Fruit fly (Drosophila melanogaster) whole organism, embryonic: ENCODE results near the gene CG42541.

Source experiments
- B-H2 ChIP-seq: fragments of 200-800 bp; sonication (Bioruptor generic); optimal IDR thresholded peaks from 2 replicates; lab custom pipeline; 2018; ENCODE audit warnings: missing biosample characterization, mild to moderate bottlenecking, missing genetic modification characterization
- BEAF-32 ChIP-seq: fragments of 200-800 bp; sonication (Bioruptor generic); optimal IDR thresholded peaks from 3 replicates; lab custom pipeline; 2017; ENCODE audit warnings: missing biosample characterization, missing genetic modification characterization, mild to moderate bottlenecking, moderate library complexity, missing genetic modification reagents
- Bteb2 ChIP-seq: fragments of 200-800 bp; sonication (Bioruptor generic); optimal IDR thresholded peaks from 2 replicates; lab custom pipeline; 2016; ENCODE audit warnings: missing biosample characterization, missing genetic modification characterization
- CG13296 ChIP-seq: fragments of 200-800 bp; sonication (Bioruptor generic); optimal IDR thresholded peaks from 3 replicates; lab custom pipeline; 2018; ENCODE audit warnings: missing biosample characterization, mild to moderate bottlenecking, missing genetic modification characterization
- CG13624 ChIP-seq: fragments of 200-800 bp; sonication (Bioruptor generic); optimal IDR thresholded peaks from 2 replicates; lab custom pipeline; 2016; ENCODE audit warnings: missing biosample characterization, missing genetic modification characterization
- CG13894 ChIP-seq: fragments of 200-800 bp; sonication (Bioruptor generic); optimal IDR thresholded peaks from 3 replicates; lab custom pipeline; 2018; ENCODE audit warnings: missing biosample characterization, mild to moderate bottlenecking, missing genetic modification characterization, moderate library complexity
- CG15011 ChIP-seq: fragments of 200-800 bp; sonication (Bioruptor generic); optimal IDR thresholded peaks from 3 replicates; lab custom pipeline; 2018; ENCODE audit warnings: missing biosample characterization, mild to moderate bottlenecking, missing genetic modification characterization
- CG15479 ChIP-seq: fragments of 200-800 bp; sonication (Bioruptor generic); optimal IDR thresholded peaks from 3 replicates; lab custom pipeline; 2019; ENCODE audit warnings: missing biosample characterization, mild to moderate bottlenecking, missing genetic modification characterization, moderate library complexity
- CG17186 ChIP-seq: fragments of 200-800 bp; sonication (Bioruptor generic); optimal IDR thresholded peaks from 3 replicates; lab custom pipeline; 2017; ENCODE audit warnings: missing biosample characterization, missing genetic modification reagents, missing genetic modification characterization
- CG2116 ChIP-seq: fragments of 200-800 bp; sonication (Bioruptor generic); optimal IDR thresholded peaks from 3 replicates; lab custom pipeline; 2018; ENCODE audit warnings: missing biosample characterization, mild to moderate bottlenecking, missing genetic modification characterization
- CG2199 ChIP-seq: fragments of 200-800 bp; sonication (Bioruptor generic); IDR thresholded peaks from 3 replicates; pipeline ENCODE4 v1.3.6; 2022; ENCODE audit warnings: missing biosample characterization, missing genetic modification characterization
- CG2678 ChIP-seq: fragments of 200-800 bp; sonication (Bioruptor generic); optimal IDR thresholded peaks from 3 replicates; lab custom pipeline; 2019; ENCODE audit warnings: missing biosample characterization, mild to moderate bottlenecking, missing genetic modification characterization, moderate library complexity
- CG2889 ChIP-seq: fragments of 200-800 bp; sonication (Bioruptor generic); IDR thresholded peaks from 3 replicates; pipeline ENCODE4 v1.3.6; 2022; ENCODE audit warnings: missing biosample characterization, missing genetic modification characterization
- CG3726 ChIP-seq: fragments of 200-800 bp; sonication (Bioruptor generic); IDR thresholded peaks from 3 replicates; pipeline ENCODE4, ENCODE4 v1.3.6; 2022; ENCODE audit warnings: missing biosample characterization, missing genetic modification characterization
- CG4282 ChIP-seq: fragments of 200-800 bp; sonication (Bioruptor generic); optimal IDR thresholded peaks from 2 replicates; lab custom pipeline; 2016; ENCODE audit warnings: missing biosample characterization, missing genetic modification characterization
- CG8290 ChIP-seq, 3 experiments: fragments of 200-800 bp; sonication (Bioruptor generic); optimal IDR thresholded peaks; 2 replicates each; lab custom pipeline; 2016 to 2019; ENCODE audit warnings: missing biosample characterization in 3 of 3, missing genetic modification characterization in 3 of 3, mild to moderate bottlenecking in 2 of 3, moderate library complexity in 1 of 3
- CG9215 ChIP-seq: fragments of 200-800 bp; sonication (Bioruptor generic); IDR thresholded peaks from 2 replicates; pipeline ENCODE4 v1.3.6; 2022; ENCODE audit warnings: missing biosample characterization, missing genetic modification characterization
- CG9876 ChIP-seq: fragments of 200-800 bp; sonication (Bioruptor generic); optimal IDR thresholded peaks from 2 replicates; lab custom pipeline; 2016; ENCODE audit warnings: missing biosample characterization, missing genetic modification characterization
- D ChIP-seq, 2 experiments: fragments of 200-800 bp in 1 of 2; fragments of >200 bp in 1 of 2; sonication (Bioruptor generic) in 1 of 2; optimal IDR thresholded peaks; 2 replicates in 1 of 2; 3 replicates in 1 of 2; lab custom pipeline; 2017; ENCODE audit warnings: mild to moderate bottlenecking in 1 of 2, missing biosample characterization in 1 of 2, missing genetic modification characterization in 1 of 2, missing genetic modification reagents in 1 of 2
- Dip3 ChIP-seq: fragments of 200-800 bp; sonication (Bioruptor generic); optimal IDR thresholded peaks from 3 replicates; lab custom pipeline; 2016; ENCODE audit warnings: missing biosample characterization, missing genetic modification characterization
- Dp ChIP-seq: fragments of 200-800 bp; sonication (Bioruptor generic); optimal IDR thresholded peaks from 2 replicates; lab custom pipeline; 2018; ENCODE audit warnings: missing biosample characterization, mild to moderate bottlenecking, missing genetic modification characterization, moderate library complexity
- HLH4C ChIP-seq: fragments of 200-800 bp; sonication (Bioruptor generic); IDR thresholded peaks from 3 replicates; pipeline ENCODE4 v1.3.6; 2022; ENCODE audit warnings: missing biosample characterization, missing genetic modification characterization; ENCODE audit not compliant: partially characterized antibody
- Med ChIP-seq: fragments of 200-800 bp; sonication (Bioruptor generic); peaks from one replicate; lab custom pipeline; 2016; ENCODE audit warnings: missing biosample characterization, missing genetic modification characterization, mild to moderate bottlenecking, inconsistent platforms, moderate library complexity
- NfI ChIP-seq: fragments of 200-800 bp; sonication (Bioruptor generic); optimal IDR thresholded peaks from 3 replicates; lab custom pipeline; 2018; ENCODE audit warnings: missing biosample characterization, mild to moderate bottlenecking, missing genetic modification characterization, moderate library complexity
- Opbp ChIP-seq: fragments of 200-800 bp; sonication (Bioruptor generic); IDR thresholded peaks from 3 replicates; pipeline ENCODE4 v1.3.6; 2022; ENCODE audit warnings: missing biosample characterization, missing genetic modification characterization; ENCODE audit not compliant: partially characterized antibody
- PHDP ChIP-seq: fragments of 200-800 bp; sonication (Bioruptor generic); optimal IDR thresholded peaks from 3 replicates; lab custom pipeline; 2018; ENCODE audit warnings: missing biosample characterization, mild to moderate bottlenecking, missing genetic modification characterization, moderate library complexity
- Xrp1 ChIP-seq: fragments of 200-800 bp; sonication (Bioruptor generic); IDR thresholded peaks from 2 replicates; pipeline ENCODE4 v1.3.6; 2022; ENCODE audit warnings: missing biosample characterization, missing genetic modification characterization
- YL-1 ChIP-seq: fragments of 200-800 bp; sonication (Bioruptor generic); optimal IDR thresholded peaks from 3 replicates; lab custom pipeline; 2017; ENCODE audit warnings: missing biosample characterization, mild to moderate bottlenecking, missing genetic modification characterization
- bab2 ChIP-seq: fragments of 200-800 bp; sonication (Bioruptor generic); optimal IDR thresholded peaks from 2 replicates; lab custom pipeline; 2016; ENCODE audit warnings: missing biosample characterization, missing genetic modification characterization
- emc ChIP-seq: fragments of 200-800 bp; sonication (Bioruptor generic); optimal IDR thresholded peaks from 2 replicates; lab custom pipeline; 2016; ENCODE audit warnings: missing biosample characterization, missing genetic modification characterization
- exex ChIP-seq: fragments of 200-800 bp; sonication (Bioruptor generic); optimal IDR thresholded peaks from 4 replicates; lab custom pipeline; 2018; ENCODE audit warnings: missing biosample characterization, mild to moderate bottlenecking, missing genetic modification characterization, moderate library complexity
- fd3F ChIP-seq: fragments of 200-800 bp; sonication (Bioruptor generic); optimal IDR thresholded peaks from 2 replicates; lab custom pipeline; 2018; ENCODE audit warnings: missing biosample characterization, mild to moderate bottlenecking, missing genetic modification characterization, moderate library complexity
- grau ChIP-seq: fragments of 200-800 bp; optimal IDR thresholded peaks from 3 replicates; lab custom pipeline; 2019; ENCODE audit warnings: missing biosample characterization, mild to moderate bottlenecking, missing genetic modification characterization, moderate library complexity
- grn ChIP-seq: fragments of 200-800 bp; sonication (Bioruptor generic); optimal IDR thresholded peaks from 3 replicates; lab custom pipeline; 2017; ENCODE audit warnings: missing biosample characterization, missing genetic modification characterization
- mirr ChIP-seq: fragments of 200-800 bp; sonication (Bioruptor generic); optimal IDR thresholded peaks from 3 replicates; lab custom pipeline; 2018; ENCODE audit warnings: missing biosample characterization, mild to moderate bottlenecking, missing genetic modification characterization
- pfk ChIP-seq: fragments of 200-800 bp; sonication (Bioruptor generic); optimal IDR thresholded peaks from 2 replicates; lab custom pipeline; 2018; ENCODE audit warnings: missing biosample characterization, mild to moderate bottlenecking, missing genetic modification characterization, moderate library complexity
- stwl ChIP-seq: fragments of 200-800 bp; sonication (Bioruptor generic); optimal IDR thresholded peaks from 3 replicates; lab custom pipeline; 2018; ENCODE audit warnings: missing biosample characterization, mild to moderate bottlenecking, missing genetic modification characterization, moderate library complexity
- sug ChIP-seq: fragments of 200-800 bp; optimal IDR thresholded peaks from 2 replicates; lab custom pipeline; 2019; ENCODE audit warnings: missing biosample characterization, mild to moderate bottlenecking, missing genetic modification characterization, moderate library complexity
- trem ChIP-seq: fragments of 200-800 bp; optimal IDR thresholded peaks from 3 replicates; lab custom pipeline; 2019; ENCODE audit warnings: missing biosample characterization, mild to moderate bottlenecking, missing genetic modification characterization, moderate library complexity

Gene CG42541

DNA sequence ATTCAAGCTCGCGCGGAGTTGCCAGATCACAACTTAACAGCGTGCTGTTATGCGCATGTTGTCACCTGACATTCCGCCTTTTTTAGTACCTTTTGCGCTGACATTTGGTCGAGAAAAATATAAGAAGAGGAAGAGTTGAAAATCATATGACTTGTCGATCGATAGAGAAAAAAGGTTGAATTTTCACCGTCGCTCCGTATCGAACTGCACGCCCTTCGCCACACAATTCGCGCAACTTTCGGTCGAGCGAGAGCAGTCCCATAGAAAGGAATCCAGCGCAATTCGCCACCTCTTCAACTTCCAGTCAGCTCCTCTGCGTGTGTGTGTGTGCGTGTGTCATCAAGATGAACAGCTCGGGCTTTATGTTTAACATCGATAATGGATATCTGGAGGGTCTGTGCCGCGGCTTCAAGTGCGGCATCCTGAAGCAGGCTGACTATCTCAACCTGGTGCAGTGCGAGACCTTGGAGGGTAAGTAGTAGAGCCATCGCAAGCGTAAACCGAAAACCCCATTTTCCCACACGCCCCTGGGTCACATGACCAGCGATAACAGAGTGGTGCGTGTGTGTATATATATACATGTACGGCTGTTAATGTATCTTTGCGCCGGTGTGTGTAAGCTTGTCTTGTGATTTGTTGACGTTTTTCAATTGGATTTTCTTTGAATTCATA is 49.6 kb downstream of the CG42541 start, which contains the start of gene VhaAC39-1 (continued):
- TF ChIP-seq bab2 (no peak), CG9876 (GFP tag; lab: Kevin White, UChicago) (no peak), Bteb2 (GFP tag; lab: Kevin White, UChicago) (no peak), CG2199 (GFP tag; lab: Robert Waterston, UW) (no peak), Dp (GFP tag; lab: Kevin White, UChicago) (peak; percentile 45), sug (peak; percentile 1), pfk (GFP tag; lab: Kevin White, UChicago) (no peak), stwl (tag; lab: Kevin White, UChicago) (peak; percentile 27), Xrp1 (GFP tag; lab: Robert Waterston, UW) (no peak), fd3F (GFP tag; lab: Kevin White, UChicago) (no peak), CG17186 (GFP tag; lab: Kevin White, UChicago) (peak; percentile 99), CG2116 (no peak), YL-1 (peak; percentile 92), Opbp (GFP tag; lab: Robert Waterston, UW) (0 out of 3 replicates have a peak, but pooled peaks have one; percentile 30), B-H2 (GFP tag; lab: Kevin White, UChicago) (no peak), CG3726 (GFP tag; lab: Robert Waterston, UW) (no peak), BEAF-32 (GFP tag; lab: Kevin White, UChicago) (peak; percentile 20), CG2889 (GFP tag; lab: Robert Waterston, UW) (no peak), CG15479 (GFP tag; lab: Kevin White, UChicago) (peak; percentile 26), CG9215 (GFP tag; lab: Robert Waterston, UW) (no peak), trem (tag; lab: Kevin White, UChicago) (no peak), Dip3 (GFP tag; lab: Kevin White, UChicago) (no peak), D (optimal IDR thresholded peaks at IDR 0.05; lab: Kevin White, UChicago) (peak; percentile 44), D (GFP tag; optimal IDR thresholded peaks at IDR 0.05; lab: Kevin White, UChicago) (no peak), HLH4C (GFP tag; lab: Robert Waterston, UW) (0 out of 3 replicates have a peak, but pooled peaks have one; percentile 11), emc (GFP tag; lab: Kevin White, UChicago) (no peak)

DNA sequence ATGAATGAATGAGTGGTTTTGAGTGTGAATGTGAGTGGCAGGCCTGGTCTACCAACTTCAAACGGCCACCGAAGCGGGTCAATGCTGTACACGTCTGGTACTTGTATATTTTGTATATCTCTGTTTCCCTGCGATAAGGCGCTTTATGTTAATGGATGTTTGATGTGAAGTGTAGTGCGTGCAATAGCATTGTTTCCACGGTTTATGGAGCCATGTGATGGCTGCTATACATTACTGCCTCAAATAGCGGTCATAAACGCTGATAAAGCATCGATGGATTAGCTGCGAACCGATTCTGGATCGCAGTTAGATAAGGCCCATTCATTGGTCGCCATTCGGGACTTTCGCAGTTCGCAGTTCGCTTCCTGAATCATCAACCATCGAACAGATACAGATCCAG is 55.4 kb downstream of the CG42541 start:
- TF ChIP-seq CG8290 (GFP tag; optimal IDR thresholded peaks at IDR 0.05; lab: Kevin White, UChicago) (no peak), CG8290 (tag; optimal IDR thresholded peaks at IDR 0.05; lab: Kevin White, UChicago) (peak in 1 of 2 experiments; percentile 36), CG13894 (tag; lab: Kevin White, UChicago) (peak; percentile 20), grn (peak; percentile 26), NfI (GFP tag; lab: Kevin White, UChicago) (no peak), PHDP (tag; lab: Kevin White, UChicago) (peak; percentile 3), mirr (GFP tag; lab: Kevin White, UChicago) (peak; percentile 57), CG15011 (GFP tag; lab: Kevin White, UChicago) (no peak), CG2678 (peak; percentile 23), CG4282 (GFP tag; lab: Kevin White, UChicago) (no peak), CG13624 (GFP tag; lab: Kevin White, UChicago) (no peak), exex (tag; lab: Kevin White, UChicago) (peak; percentile 84), Med (peak; percentile 40), grau (tag; lab: Kevin White, UChicago) (peak; percentile 2), CG13296 (GFP tag; lab: Kevin White, UChicago) (peak; percentile 9), sug (peak; percentile 58)
